Worm (Caenorhabditis elegans) whole organism, early embryonic: ENCODE measurements around the gene gly-20.

Experiments used
- B0310.2 ChIP-seq: sonication (generic microtip); optimal IDR thresholded peaks from 2 replicates; lab custom pipeline; 2016; ENCODE audit warnings: mild to moderate bottlenecking, missing genetic modification characterization, missing compliant biosample characterization
- aly-1 ChIP-seq: sonication (generic microtip); optimal IDR thresholded peaks from 2 replicates; lab custom pipeline; 2016; ENCODE audit warnings: missing genetic modification characterization, missing compliant biosample characterization
- ama-1 ChIP-seq: fragments of 150-350 bp; optimal IDR thresholded peaks from 2 replicates; lab custom pipeline; 2014
- flt-1 ChIP-seq: fragments of 200-800 bp; sonication (Bioruptor generic); IDR thresholded peaks from 2 replicates; pipeline ENCODE4 v1.3.6; 2022; ENCODE audit warnings: missing genetic modification characterization, missing compliant biosample characterization
- sea-1 ChIP-seq: fragments of 200-800 bp; sonication (Bioruptor generic); conservative IDR thresholded peaks from 2 replicates; pipeline ENCODE4 v1.3.6; 2022; ENCODE audit warnings: missing genetic modification characterization, missing compliant biosample characterization

ce11 chrV:11308915-11309314 is 26.5 kb downstream of the gly-20 start:
- TF ChIP-seq flt-1 (GFP tag; lab: Robert Waterston, UW) (no peak), sea-1 (GFP tag; lab: Robert Waterston, UW) (no peak), aly-1 (tag; lab: Kevin White, UChicago) (no peak), ama-1 (lab: Kevin White, UChicago) (no peak), B0310.2 (tag; lab: Kevin White, UChicago) (no peak)
